Worm (Caenorhabditis elegans): Measurements from ENCODE around the gene F58E6.6.

The F58E6.6 gene

ce11 chrV:9752918-9753317 lies at the start of gene F58E6.6:
Gene F58E6.6 (minus strand): TSS chrV:9753018.
- no peak for TF ChIP-seq Y48G9A.11 (GFP tag; IDR thresholded peaks at IDR 0.05)

- TF ChIP-seq T26A8.4 (GFP tag; IDR thresholded peaks at IDR 0.05) = no peak
- TF ChIP-seq F37D6.2 (tag; optimal IDR thresholded peaks at IDR 0.05) = no peak
- no peak for TF ChIP-seq zfp-2 (tag; optimal IDR thresholded peaks at IDR 0.05)
- no peak for TF ChIP-seq tag-97 (GFP tag; IDR thresholded peaks at IDR 0.05)
- TF ChIP-seq ztf-11 (tag; optimal IDR thresholded peaks at IDR 0.05) = no peak
- no peak for TF ChIP-seq snpc-4 (tag; optimal IDR thresholded peaks at IDR 0.05)
- no peak for TF ChIP-seq snpc-1.2 (GFP tag; IDR thresholded peaks at IDR 0.05)
- TF ChIP-seq unc-62 (GFP tag; optimal IDR thresholded peaks at IDR 0.05 in 1 of 2) = no peak
- TF ChIP-seq unc-62 (tag; optimal IDR thresholded peaks at IDR 0.05) = no peak
- no peak for TF ChIP-seq hlh-11 (tag; optimal IDR thresholded peaks at IDR 0.05)
- no peak for TF ChIP-seq vab-7 (GFP tag; IDR thresholded peaks at IDR 0.05)
- TF ChIP-seq lin-1 (GFP tag; IDR thresholded peaks at IDR 0.05) = no peak
- no peak for TF ChIP-seq daf-8 (GFP tag; IDR thresholded peaks at IDR 0.05)
- no peak for TF ChIP-seq unc-130 (GFP tag; optimal IDR thresholded peaks at IDR 0.05)
- TF ChIP-seq zip-2 (tag; optimal IDR thresholded peaks at IDR 0.05) = no peak
- TF ChIP-seq dmd-6 (GFP tag; IDR thresholded peaks at IDR 0.05) = no peak
- no peak for TF ChIP-seq nhr-76 (tag; optimal IDR thresholded peaks at IDR 0.05)
- no peak for TF ChIP-seq fos-1 (tag; optimal IDR thresholded peaks at IDR 0.05)
- TF ChIP-seq ceh-44 (GFP tag; IDR thresholded peaks at IDR 0.05) = no peak
- TF ChIP-seq sdz-12 (GFP tag; optimal IDR thresholded peaks at IDR 0.05) = no peak
These were observed 49.1 kb upstream of the F58E6.6 start, which contains the start of gene F46B6.10 for ce11 chrV:9801965-9802364. Gene F46B6.10 (minus strand): TSS chrV:9802065.

- TF ChIP-seq mes-2 (tag; optimal IDR thresholded peaks at IDR 0.05; ENCODE audit: poor library complexity, severe bottlenecking) (no peak), ceh-32 (tag; optimal IDR thresholded peaks at IDR 0.05; ENCODE audit: poor library complexity) (no peak), hmg-1.1 (GFP tag; IDR thresholded peaks at IDR 0.05) (no peak), rbr-2 (tag; optimal IDR thresholded peaks at IDR 0.05) (no peak)
These were observed 46.3 kb upstream of the F58E6.6 start, which contains the start of gene F46B6.13 for ce11 chrV:9799076-9799475. Gene F46B6.13 (minus strand): TSS chrV:9799176.

- TF ChIP-seq ZK546.5 (tag; optimal IDR thresholded peaks at IDR 0.05) (no peak), ctbp-1 (GFP tag; IDR thresholded peaks at IDR 0.05) (no peak), unc-62 (GFP tag; optimal IDR thresholded peaks at IDR 0.05 in 1 of 2) (peak in 1 of 2 experiments; percentile 61), unc-62 (tag; optimal IDR thresholded peaks at IDR 0.05) (no peak)
These were observed 45.4 kb upstream of the F58E6.6 start for ce11 chrV:9798212-9798611.

DNA sequence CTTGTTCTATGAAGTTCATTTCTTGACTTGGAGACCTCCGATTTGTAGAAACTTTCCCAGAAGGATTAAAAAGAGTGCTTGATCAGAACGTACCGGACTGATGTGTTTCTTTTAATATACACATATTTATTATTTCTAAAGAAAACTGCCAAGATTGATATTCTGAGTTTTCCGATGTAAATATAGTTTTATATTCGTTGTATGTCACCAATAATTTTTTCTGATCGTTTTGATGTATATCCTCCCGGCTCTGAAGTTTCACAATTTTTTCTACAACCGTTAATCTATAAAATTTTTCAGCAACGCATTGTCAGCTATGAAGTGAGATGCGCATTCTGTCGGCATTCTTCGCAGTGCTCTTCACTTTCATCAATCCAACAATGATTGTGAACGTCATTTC lies 43.7 kb upstream of the F58E6.6 start, which contains the start of gene F46B6.9:
Gene F46B6.9, plus strand, starts transcription at position 301 of the 400 bp plus-strand sequence.
- no peak for TF ChIP-seq F37D6.2 (tag; optimal IDR thresholded peaks at IDR 0.05)
- no peak for TF ChIP-seq jun-1 (tag; optimal IDR thresholded peaks at IDR 0.05)
- no peak for TF ChIP-seq dve-1 (tag; optimal IDR thresholded peaks at IDR 0.05; ENCODE audit: insufficient read depth)

DNA sequence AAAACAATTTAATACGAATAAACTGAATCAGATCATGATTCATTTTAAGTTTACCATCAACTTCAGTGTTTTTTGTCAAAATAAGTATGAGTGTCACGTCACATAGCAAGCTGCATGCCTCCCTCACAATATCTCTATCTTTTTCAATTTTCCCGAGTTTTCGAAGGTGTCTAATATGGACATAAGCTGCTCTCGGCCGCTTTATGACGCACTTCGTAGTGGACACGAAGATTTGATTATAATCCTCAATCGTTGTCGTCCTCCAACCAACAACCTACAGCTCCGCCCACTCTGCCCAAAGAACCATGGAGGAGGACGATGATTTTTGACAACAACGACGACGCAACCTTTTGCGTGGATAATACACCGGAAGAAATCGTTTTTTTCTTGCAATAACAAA lies 43.2 kb upstream of the F58E6.6 start:
- TF ChIP-seq cey-2 (tag; optimal IDR thresholded peaks at IDR 0.05; ENCODE audit: borderline replicate concordance, insufficient read depth) = no peak
- no peak for TF ChIP-seq zip-11 (GFP tag; IDR thresholded peaks at IDR 0.05)
- no peak for TF ChIP-seq lin-29 (GFP tag; IDR thresholded peaks at IDR 0.05)
- no peak for TF ChIP-seq unc-130 (GFP tag; optimal IDR thresholded peaks at IDR 0.05)
- TF ChIP-seq lin-39 (tag; optimal IDR thresholded peaks at IDR 0.05) = no peak

All from whole organism, L4 larva.